Worm (Caenorhabditis elegans): ENCODE measurements around the gene egal-1.

The egal-1 gene

DNA sequence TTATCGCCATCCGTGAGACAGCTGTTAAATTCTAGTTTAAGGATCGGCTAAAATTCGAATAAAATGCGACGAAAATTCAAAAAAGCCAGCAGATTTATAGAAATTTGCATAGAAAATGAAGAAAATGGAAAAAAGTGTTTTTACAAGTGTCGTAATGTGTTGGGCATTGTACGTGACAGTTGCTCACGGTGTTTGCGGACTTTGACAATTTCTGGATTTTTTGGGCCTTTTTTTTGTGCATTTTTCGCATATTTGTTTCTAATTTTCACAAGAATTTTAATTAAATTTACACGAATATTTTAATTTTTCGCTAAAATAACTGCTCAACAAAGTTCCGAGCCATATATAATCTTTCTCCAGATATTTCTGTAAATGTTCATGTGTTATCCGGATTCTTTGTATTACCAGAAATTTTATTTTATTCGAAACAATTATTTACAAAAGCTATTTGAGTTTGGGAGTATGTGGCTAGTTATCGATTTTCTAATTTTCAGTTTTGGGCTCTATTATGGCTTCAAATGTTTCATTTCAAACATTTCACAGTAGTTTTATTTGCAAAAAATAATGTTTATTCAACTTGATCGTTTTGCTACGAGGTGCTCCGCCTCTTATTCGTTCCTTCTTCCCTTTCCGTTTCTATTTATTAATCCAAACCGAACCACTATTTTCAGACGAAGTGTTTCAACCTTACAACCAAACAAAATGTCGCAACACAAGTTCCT, 23.6 kb downstream of the egal-1 start, which contains the start of gene sams-3 (continued):
- TF ChIP-seq unc-130 (tag; optimal IDR thresholded peaks at IDR 0.05) (peak; percentile 53), xbp-1 (tag; optimal IDR thresholded peaks at IDR 0.05) (peak; percentile 40), nhr-28 (tag; optimal IDR thresholded peaks at IDR 0.05) (no peak), hpl-2 (GFP tag; optimal IDR thresholded peaks at IDR 0.05) (no peak), aly-2 (tag; optimal IDR thresholded peaks at IDR 0.05) (no peak), mef-2 (tag; optimal IDR thresholded peaks at IDR 0.05) (no peak), snu-23 (GFP tag; optimal IDR thresholded peaks at IDR 0.05) (peak; percentile 64), hlh-17 (GFP tag; optimal IDR thresholded peaks at IDR 0.05; ENCODE audit: borderline replicate concordance) (no peak), nhr-47 (tag; optimal IDR thresholded peaks at IDR 0.05) (peak; percentile 54), lin-35 (GFP tag; optimal IDR thresholded peaks at IDR 0.05) (peak; percentile 46 to 57), fkh-10 (GFP tag; optimal IDR thresholded peaks at IDR 0.05) (no peak), zag-1 (tag; optimal IDR thresholded peaks at IDR 0.05) (no peak), swsn-7 (tag; optimal IDR thresholded peaks at IDR 0.05) (peak; percentile 57), fkh-4 (tag; optimal IDR thresholded peaks at IDR 0.05; ENCODE audit: borderline replicate concordance) (no peak), nhr-90 (tag; optimal IDR thresholded peaks at IDR 0.05; ENCODE audit: poor library complexity) (peak; percentile 28), skn-1 (tag; optimal IDR thresholded peaks at IDR 0.05) (no peak), pax-3 (tag; optimal IDR thresholded peaks at IDR 0.05) (no peak), lir-3 (tag; optimal IDR thresholded peaks at IDR 0.05; ENCODE audit: poor library complexity) (no peak), mep-1 (tag; optimal IDR thresholded peaks at IDR 0.05) (peak; percentile 29), elt-3 (tag; optimal IDR thresholded peaks at IDR 0.05) (no peak), nhr-77 (tag; optimal IDR thresholded peaks at IDR 0.05) (no peak), sox-4 (tag; optimal IDR thresholded peaks at IDR 0.05) (no peak), tbx-2 (tag; optimal IDR thresholded peaks at IDR 0.05) (peak; percentile 96), zip-4 (GFP tag; optimal IDR thresholded peaks at IDR 0.05) (no peak), grh-1 (GFP tag; IDR thresholded peaks at IDR 0.05) (no peak), hlh-4 (tag; optimal IDR thresholded peaks at IDR 0.05) (no peak), C04F5.9 (tag; optimal IDR thresholded peaks at IDR 0.05) (no peak), sptf-1 (tag; optimal IDR thresholded peaks at IDR 0.05) (no peak), nhr-19 (GFP tag; conservative IDR thresholded peaks at IDR 0.05) (peak; percentile 51), ces-1 (GFP tag; optimal IDR thresholded peaks at IDR 0.05) (no peak), lin-15B (tag; optimal IDR thresholded peaks at IDR 0.05) (no peak), F16B12.6 (tag; optimal IDR thresholded peaks at IDR 0.05) (peak; percentile 93), unc-62 (GFP tag; optimal IDR thresholded peaks at IDR 0.05) (no peak), irx-1 (tag; optimal IDR thresholded peaks at IDR 0.05) (peak; percentile 12), unc-98 (GFP tag; IDR thresholded peaks at IDR 0.05) (no peak), dsc-1 (tag; optimal IDR thresholded peaks at IDR 0.05) (peak; percentile 8), egl-13 (tag; optimal IDR thresholded peaks at IDR 0.05) (no peak), nhr-76 (tag; optimal IDR thresholded peaks at IDR 0.05) (no peak), nhr-237 (tag; optimal IDR thresholded peaks at IDR 0.05) (no peak)

DNA sequence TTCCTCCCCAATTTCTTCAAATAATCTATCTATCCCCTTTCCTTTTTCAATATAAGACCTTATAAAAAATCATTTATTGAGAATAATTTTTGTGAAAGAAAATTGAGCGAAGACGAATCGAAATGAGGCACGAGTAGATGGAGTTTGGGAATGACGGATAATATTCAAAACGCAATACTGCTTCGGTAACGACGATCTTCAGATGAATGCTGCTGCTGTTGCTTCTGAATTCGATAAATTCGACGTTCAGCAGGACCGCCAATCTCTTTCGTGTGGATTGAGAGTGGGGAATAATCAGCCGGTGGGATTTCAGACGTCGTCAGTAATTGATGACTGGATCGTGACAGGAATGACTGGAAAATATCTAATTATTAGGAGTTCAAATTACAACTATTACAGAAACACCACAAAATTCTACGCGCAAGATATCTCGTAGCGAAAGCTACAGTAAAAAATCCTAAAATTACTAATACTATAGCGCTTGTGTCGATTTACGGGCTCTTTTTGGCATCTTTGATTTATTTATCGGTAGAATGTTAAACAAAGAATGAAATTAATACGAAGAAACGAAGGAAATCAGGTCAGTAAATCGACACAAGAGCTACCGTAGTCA, 26.3 kb downstream of the egal-1 start:
- no peak for TF ChIP-seq egl-27 (tag; optimal IDR thresholded peaks at IDR 0.05)
- no peak for TF ChIP-seq lsy-2 (tag; optimal IDR thresholded peaks at IDR 0.05)
- TF ChIP-seq lin-15B (tag; optimal IDR thresholded peaks at IDR 0.05): no peak
- no peak for TF ChIP-seq mab-9 (GFP tag; IDR thresholded peaks at IDR 0.05)
- no peak for TF ChIP-seq tbx-2 (tag; optimal IDR thresholded peaks at IDR 0.05)
- no peak for TF ChIP-seq swsn-7 (tag; optimal IDR thresholded peaks at IDR 0.05)
- TF ChIP-seq tlp-1 (tag; optimal IDR thresholded peaks at IDR 0.05): no peak
- TF ChIP-seq nhr-47 (tag; optimal IDR thresholded peaks at IDR 0.05): no peak
- TF ChIP-seq hlh-17 (GFP tag; optimal IDR thresholded peaks at IDR 0.05; ENCODE audit: borderline replicate concordance): no peak
- no peak for TF ChIP-seq zip-4 (GFP tag; optimal IDR thresholded peaks at IDR 0.05)
- no peak for TF ChIP-seq egl-13 (tag; optimal IDR thresholded peaks at IDR 0.05)
- no peak for TF ChIP-seq nhr-84 (tag; optimal IDR thresholded peaks at IDR 0.05)
- no peak for TF ChIP-seq C34B4.2 (tag; optimal IDR thresholded peaks at IDR 0.05)
- TF ChIP-seq grh-1 (GFP tag; IDR thresholded peaks at IDR 0.05): no peak
- TF ChIP-seq snu-23 (GFP tag; optimal IDR thresholded peaks at IDR 0.05): no peak
- TF ChIP-seq mef-2 (tag; optimal IDR thresholded peaks at IDR 0.05): no peak
- TF ChIP-seq efl-1 (optimal IDR thresholded peaks at IDR 0.05): no peak
- TF ChIP-seq efl-1 (GFP tag; optimal IDR thresholded peaks at IDR 0.05 in 1 of 2): no peak
- TF ChIP-seq Y116A8C.19 (tag; optimal IDR thresholded peaks at IDR 0.05; ENCODE audit: borderline replicate concordance): no peak
